Fruit fly (Drosophila melanogaster) whole organism, embryonic: ENCODE results near the gene Sirt4.

Experiments used
- BtbVII ChIP-seq: fragments of 200-800 bp; sonication (Bioruptor generic); optimal IDR thresholded peaks from 3 replicates; lab custom pipeline; 2017; ENCODE audit warnings: missing biosample characterization, mild to moderate bottlenecking, missing genetic modification characterization
- CG11398 ChIP-seq: fragments of 200-800 bp; sonication (Bioruptor generic); optimal IDR thresholded peaks from 2 replicates; lab custom pipeline; 2016; ENCODE audit warnings: missing biosample characterization, missing genetic modification characterization
- CG12104 ChIP-seq: fragments of 200-800 bp; sonication (Bioruptor generic); optimal IDR thresholded peaks from 3 replicates; lab custom pipeline; 2016; ENCODE audit warnings: missing biosample characterization, missing genetic modification characterization
- CG12391 ChIP-seq: fragments of 200-800 bp; sonication (Bioruptor generic); optimal IDR thresholded peaks from 3 replicates; lab custom pipeline; 2018; ENCODE audit warnings: missing biosample characterization, mild to moderate bottlenecking, missing genetic modification characterization, moderate library complexity
- CG13287 ChIP-seq: fragments of 200-800 bp; sonication (Bioruptor generic); IDR thresholded peaks from 2 replicates; pipeline ENCODE4 v1.3.6; 2022; ENCODE audit warnings: missing biosample characterization, missing genetic modification characterization; ENCODE audit not compliant: partially characterized antibody
- CG14050 ChIP-seq: fragments of 200-800 bp; sonication (Bioruptor generic); IDR thresholded peaks from 3 replicates; pipeline ENCODE4 v1.3.6; 2022; ENCODE audit warnings: missing biosample characterization, missing genetic modification characterization
- CG14860 ChIP-seq: fragments of 200-800 bp; sonication (Bioruptor generic); IDR thresholded peaks from 3 replicates; pipeline ENCODE4 v1.3.6; 2022; ENCODE audit warnings: missing biosample characterization, missing genetic modification characterization; ENCODE audit not compliant: partially characterized antibody
- CG1603 ChIP-seq: fragments of 200-800 bp; sonication (Bioruptor generic); optimal IDR thresholded peaks from 2 replicates; lab custom pipeline; 2019; ENCODE audit warnings: missing biosample characterization, mild to moderate bottlenecking, missing genetic modification characterization, moderate library complexity
- CG18476 ChIP-seq: fragments of 200-800 bp; sonication (Bioruptor generic); optimal IDR thresholded peaks from 2 replicates; lab custom pipeline; 2016; ENCODE audit warnings: missing biosample characterization, mild to moderate bottlenecking, missing genetic modification characterization
- CG18764 ChIP-seq: fragments of 200-800 bp; sonication (Bioruptor generic); optimal IDR thresholded peaks from 3 replicates; lab custom pipeline; 2016; ENCODE audit warnings: missing biosample characterization, missing genetic modification characterization
- CG2202 ChIP-seq: fragments of 200-800 bp; sonication (Bioruptor generic); optimal IDR thresholded peaks from 2 replicates; lab custom pipeline; 2018; ENCODE audit warnings: missing biosample characterization, mild to moderate bottlenecking, missing genetic modification characterization
- CG42726 ChIP-seq: fragments of 200-800 bp; sonication (Bioruptor generic); IDR thresholded peaks from 2 replicates; pipeline ENCODE4 v1.3.6; 2022; ENCODE audit warnings: missing biosample characterization, missing genetic modification characterization; ENCODE audit not compliant: partially characterized antibody
- CG4707 ChIP-seq: fragments of 200-800 bp; sonication (Bioruptor generic); optimal IDR thresholded peaks from 2 replicates; lab custom pipeline; 2018; ENCODE audit warnings: missing biosample characterization, mild to moderate bottlenecking, missing genetic modification characterization, moderate library complexity
- CG5245 ChIP-seq: fragments of 200-800 bp; sonication (Bioruptor generic); optimal IDR thresholded peaks from 3 replicates; lab custom pipeline; 2016; ENCODE audit warnings: missing biosample characterization, missing genetic modification characterization
- CG6654 ChIP-seq: fragments of 200-800 bp; sonication (Bioruptor generic); optimal IDR thresholded peaks from 2 replicates; lab custom pipeline; 2017; ENCODE audit warnings: missing biosample characterization, mild to moderate bottlenecking, missing genetic modification characterization
- CG8924 ChIP-seq: fragments of 200-800 bp; optimal IDR thresholded peaks from 3 replicates; lab custom pipeline; 2019; ENCODE audit warnings: missing biosample characterization, mild to moderate bottlenecking, missing genetic modification characterization, moderate library complexity
- Camta ChIP-seq: fragments of 200-800 bp; sonication (Bioruptor generic); optimal IDR thresholded peaks from 2 replicates; lab custom pipeline; 2016; ENCODE audit warnings: missing biosample characterization, missing genetic modification characterization
- D ChIP-seq, 2 experiments: fragments of 200-800 bp in 1 of 2; fragments of >200 bp in 1 of 2; sonication (Bioruptor generic) in 1 of 2; optimal IDR thresholded peaks; 2 replicates in 1 of 2; 3 replicates in 1 of 2; lab custom pipeline; 2017; ENCODE audit warnings: mild to moderate bottlenecking in 1 of 2, missing biosample characterization in 1 of 2, missing genetic modification characterization in 1 of 2, missing genetic modification reagents in 1 of 2
- Dbx ChIP-seq: fragments of 200-800 bp; sonication (Bioruptor generic); IDR thresholded peaks from 3 replicates; pipeline ENCODE4 v1.3.6; 2022; ENCODE audit warnings: missing biosample characterization, missing genetic modification characterization
- Dek ChIP-seq: fragments of 200-800 bp; sonication (Bioruptor generic); optimal IDR thresholded peaks from 3 replicates; lab custom pipeline; 2019; ENCODE audit warnings: missing biosample characterization, mild to moderate bottlenecking, missing genetic modification characterization, moderate library complexity
- Doc2 ChIP-seq: fragments of 200-800 bp; sonication (Bioruptor generic); IDR thresholded peaks from 2 replicates; pipeline ENCODE4 v1.3.6; 2022; ENCODE audit warnings: missing biosample characterization, missing genetic modification characterization
- Eip74EF ChIP-seq, 2 experiments: fragments of 200-800 bp in 1 of 2; fragments of >200 bp in 1 of 2; sonication (Bioruptor generic) in 1 of 2; optimal IDR thresholded peaks; 2 replicates each; lab custom pipeline; 2017 to 2019; ENCODE audit warnings: missing biosample characterization in 2 of 2, missing genetic modification characterization in 2 of 2, mild to moderate bottlenecking in 1 of 2, moderate library complexity in 1 of 2
- Fer3 ChIP-seq: fragments of 200-800 bp; sonication (Bioruptor generic); optimal IDR thresholded peaks from 2 replicates; lab custom pipeline; 2018; ENCODE audit warnings: missing biosample characterization, mild to moderate bottlenecking, missing genetic modification characterization, moderate library complexity
- Gug ChIP-seq: fragments of 200-800 bp; sonication (Bioruptor generic); IDR thresholded peaks from 4 replicates; pipeline ENCODE4 v1.3.6; 2022; ENCODE audit warnings: missing biosample characterization, missing genetic modification characterization
- Med ChIP-seq: fragments of 200-800 bp; sonication (Bioruptor generic); peaks from one replicate; lab custom pipeline; 2016; ENCODE audit warnings: missing biosample characterization, missing genetic modification characterization, mild to moderate bottlenecking, inconsistent platforms, moderate library complexity
- Meics ChIP-seq: fragments of 200-800 bp; sonication (Bioruptor generic); optimal IDR thresholded peaks from 2 replicates; lab custom pipeline; 2017; ENCODE audit warnings: missing biosample characterization, mild to moderate bottlenecking, missing genetic modification characterization
- NK7.1 ChIP-seq: fragments of 200-800 bp; sonication (Bioruptor generic); optimal IDR thresholded peaks from 3 replicates; lab custom pipeline; 2016; ENCODE audit warnings: missing biosample characterization, missing genetic modification characterization
- Nf-YB ChIP-seq: fragments of 200-800 bp; sonication (Bioruptor generic); optimal IDR thresholded peaks from 3 replicates; lab custom pipeline; 2019; ENCODE audit warnings: missing biosample characterization, mild to moderate bottlenecking, missing genetic modification characterization, moderate library complexity
- Tbp ChIP-seq: fragments of >200 bp; optimal IDR thresholded peaks from 2 replicates; lab custom pipeline; 2018; ENCODE audit warnings: missing biosample characterization, missing genetic modification characterization
- cg ChIP-seq: fragments of 200-800 bp; sonication (Bioruptor generic); optimal IDR thresholded peaks from 3 replicates; lab custom pipeline; 2019; ENCODE audit warnings: missing biosample characterization, mild to moderate bottlenecking, missing genetic modification characterization, moderate library complexity
- gt ChIP-seq: fragments of 200-800 bp; sonication (Bioruptor generic); IDR thresholded peaks from 2 replicates; pipeline ENCODE4 v1.3.6; 2022; ENCODE audit warnings: missing biosample characterization, missing genetic modification characterization
- ind ChIP-seq: fragments of 200-800 bp; sonication (Bioruptor generic); optimal IDR thresholded peaks from 3 replicates; lab custom pipeline; 2016; ENCODE audit warnings: missing biosample characterization, missing genetic modification characterization
- insv ChIP-seq, 2 experiments: fragments of 200-800 bp; sonication (Bioruptor generic); optimal IDR thresholded peaks; 3 replicates each; lab custom pipeline; 2016 to 2018; ENCODE audit warnings: missing biosample characterization in 2 of 2, missing genetic modification characterization in 2 of 2
- klu ChIP-seq: fragments of 200-800 bp; sonication (Bioruptor generic); IDR thresholded peaks from 2 replicates; pipeline ENCODE4 v1.3.6; 2022; ENCODE audit warnings: missing biosample characterization, missing genetic modification characterization
- otp ChIP-seq: fragments of 200-800 bp; sonication (Bioruptor generic); IDR thresholded peaks from 3 replicates; pipeline ENCODE4, ENCODE4 v1.3.6; 2022; ENCODE audit warnings: missing biosample characterization, missing genetic modification characterization
- pfk ChIP-seq: fragments of 200-800 bp; sonication (Bioruptor generic); optimal IDR thresholded peaks from 2 replicates; lab custom pipeline; 2018; ENCODE audit warnings: missing biosample characterization, mild to moderate bottlenecking, missing genetic modification characterization, moderate library complexity
- pnt ChIP-seq: fragments of 200-800 bp; sonication (Bioruptor generic); optimal IDR thresholded peaks from 3 replicates; lab custom pipeline; 2016; ENCODE audit warnings: missing biosample characterization, missing genetic modification characterization
- ranshi ChIP-seq: fragments of 200-800 bp; sonication (Bioruptor generic); IDR thresholded peaks from 2 replicates; pipeline ENCODE4 v1.3.6; 2022; ENCODE audit warnings: missing biosample characterization, missing genetic modification characterization
- scrt ChIP-seq: fragments of 200-800 bp; sonication (Bioruptor generic); optimal IDR thresholded peaks from 2 replicates; lab custom pipeline; 2018; ENCODE audit warnings: missing biosample characterization, mild to moderate bottlenecking, missing genetic modification characterization, moderate library complexity
- sim ChIP-seq: fragments of 200-800 bp; sonication (Bioruptor generic); IDR thresholded peaks from 2 replicates; pipeline ENCODE4 v1.3.6; 2022; ENCODE audit warnings: missing biosample characterization, missing genetic modification characterization
- ttk ChIP-seq: fragments of 200-800 bp; sonication (Bioruptor generic); IDR thresholded peaks from 2 replicates; pipeline ENCODE4 v2.1.2; 2022; ENCODE audit warnings: missing biosample characterization, missing genetic modification characterization

Gene Sirt4

dm6 chrX:5672243-5673051 is 6.7 kb upstream of the Sirt4 start, which contains the start of gene RpL35 (continued):
- no peak for TF ChIP-seq CG11398 (GFP tag; lab: Kevin White, UChicago)
- peak; percentile 90 for TF ChIP-seq Med (GFP tag; lab: Kevin White, UChicago)
- peak; percentile 51 for TF ChIP-seq pfk
- no peak for TF ChIP-seq CG42726 (GFP tag; lab: Robert Waterston, UW)
- no peak for TF ChIP-seq insv (GFP tag; optimal IDR thresholded peaks at IDR 0.05; lab: Kevin White, UChicago)
- TF ChIP-seq CG18476 (GFP tag; lab: Kevin White, UChicago), result no peak
- peak; percentile 49 for TF ChIP-seq Camta (GFP tag; lab: Kevin White, UChicago)
- peak; percentile 5 for TF ChIP-seq CG8924
- TF ChIP-seq CG12104 (GFP tag; lab: Kevin White, UChicago), result no peak
- TF ChIP-seq CG1603 (tag; lab: Kevin White, UChicago), result peak; percentile 55
- TF ChIP-seq CG2202, result peak; percentile 16
- peak; percentile 6 for TF ChIP-seq Nf-YB
- TF ChIP-seq CG6654 (GFP tag; lab: Kevin White, UChicago), result no peak
- peak; percentile 51 for TF ChIP-seq Meics
- peak; percentile 73 for TF ChIP-seq BtbVII
- peak; percentile 53 for TF ChIP-seq D (optimal IDR thresholded peaks at IDR 0.05; lab: Kevin White, UChicago)
- peak; percentile 12 for TF ChIP-seq D (GFP tag; optimal IDR thresholded peaks at IDR 0.05; lab: Kevin White, UChicago)
- 0 out of 2 replicates have a peak, but pooled peaks have one; percentile 35 for TF ChIP-seq ttk
- no peak for TF ChIP-seq Dek (tag; lab: Kevin White, UChicago)
- peak; percentile 19; the same call in 1 of the 4 replicates for TF ChIP-seq Gug (GFP tag; lab: Robert Waterston, UW)
- 0 out of 2 replicates have a peak, but pooled peaks have one; percentile 17 for TF ChIP-seq sim (GFP tag; lab: Robert Waterston, UW)
- 0 out of 3 replicates have a peak, but pooled peaks have one; percentile 6 for TF ChIP-seq Dbx
- TF ChIP-seq NK7.1 (GFP tag; lab: Kevin White, UChicago), result peak; percentile 37
- no peak for TF ChIP-seq CG14050 (GFP tag; lab: Robert Waterston, UW)
- TF ChIP-seq Eip74EF (GFP tag; optimal IDR thresholded peaks at IDR 0.05; lab: Kevin White, UChicago), result peak in 1 of 2 experiments; percentile 43
- no peak for TF ChIP-seq ind (GFP tag; lab: Kevin White, UChicago)
- 0 out of 3 replicates have a peak, but pooled peaks have one; percentile 7 for TF ChIP-seq otp (GFP tag; lab: Robert Waterston, UW)
- no peak for TF ChIP-seq Doc2
- TF ChIP-seq klu (GFP tag; lab: Robert Waterston, UW), result no peak
- peak; percentile 38 for TF ChIP-seq CG12391 (tag; lab: Kevin White, UChicago)
- TF ChIP-seq CG14860 (GFP tag; lab: Robert Waterston, UW), result no peak
- TF ChIP-seq pnt (GFP tag; lab: Kevin White, UChicago), result no peak
- TF ChIP-seq scrt (GFP tag; lab: Kevin White, UChicago), result peak; percentile 56
- no peak for TF ChIP-seq cg (GFP tag; lab: Kevin White, UChicago)
- TF ChIP-seq ranshi (GFP tag; lab: Robert Waterston, UW), result 0 out of 2 replicates have a peak, but pooled peaks have one; percentile 8
- TF ChIP-seq Fer3 (tag; lab: Kevin White, UChicago), result peak; percentile 45
- TF ChIP-seq CG4707 (GFP tag; lab: Kevin White, UChicago), result no peak
- TF ChIP-seq CG18764 (GFP tag; lab: Kevin White, UChicago), result no peak
- TF ChIP-seq gt (GFP tag; lab: Robert Waterston, UW), result no peak
- no peak for TF ChIP-seq CG5245 (GFP tag; lab: Kevin White, UChicago)
- TF ChIP-seq Tbp (GFP tag; lab: Kevin White, UChicago), result no peak
- peak; percentile 53; the same call in 1 of the 2 replicates for TF ChIP-seq CG13287 (GFP tag; lab: Robert Waterston, UW)
